Fruit fly (Drosophila melanogaster): ENCODE measurements around the gene Spt7.

The Spt7 gene

DNA sequence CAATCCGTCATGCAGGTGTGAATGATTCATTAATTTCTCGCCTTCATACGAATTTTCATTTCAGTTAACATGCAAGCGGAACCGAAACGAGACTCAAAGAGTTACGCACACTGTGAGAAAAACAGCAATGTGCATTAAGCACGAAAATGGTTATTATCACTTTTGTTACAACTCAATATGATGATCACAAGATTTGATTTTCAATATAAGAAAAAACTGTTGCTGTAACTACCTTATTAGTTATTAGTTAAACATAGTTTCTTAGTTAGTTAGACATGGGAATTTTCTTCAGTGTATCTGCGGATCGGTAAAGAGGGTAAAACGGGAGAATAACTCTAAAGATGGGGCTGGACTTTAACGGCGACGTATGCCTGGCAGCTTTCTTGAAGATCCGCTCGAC, 35.5 kb upstream of the Spt7 start:
- TF ChIP-seq Snoo (tag; optimal IDR thresholded peaks at IDR 0.05): peak; percentile 34
- TF ChIP-seq CG9948 (tag; optimal IDR thresholded peaks at IDR 0.05): peak; percentile 43
- TF ChIP-seq gl (tag; optimal IDR thresholded peaks at IDR 0.05): no peak
- TF ChIP-seq CG8159 (tag; optimal IDR thresholded peaks at IDR 0.05): peak; percentile 65
- no peak for TF ChIP-seq fd96Ca (GFP tag; IDR thresholded peaks at IDR 0.05)
- no peak for TF ChIP-seq CG12605 (GFP tag; IDR thresholded peaks at IDR 0.05)
- TF ChIP-seq CG13204 (GFP tag; optimal IDR thresholded peaks at IDR 0.05): no peak
- peak; percentile 46 for TF ChIP-seq CG34367 (tag; optimal IDR thresholded peaks at IDR 0.05)
- no peak for TF ChIP-seq Pif1B (GFP tag; optimal IDR thresholded peaks at IDR 0.05)
- no peak for TF ChIP-seq CG32121 (GFP tag; IDR thresholded peaks at IDR 0.05)
- TF ChIP-seq CG10348 (GFP tag; IDR thresholded peaks at IDR 0.05): no peak
- TF ChIP-seq D1 (tag; optimal IDR thresholded peaks at IDR 0.05): peak; percentile 4
- TF ChIP-seq EcR (GFP tag; optimal IDR thresholded peaks at IDR 0.05): no peak
- TF ChIP-seq CG4496 (GFP tag; IDR thresholded peaks at IDR 0.05): no peak
- TF ChIP-seq CG14655 (GFP tag; optimal IDR thresholded peaks at IDR 0.05): no peak
- TF ChIP-seq CG15710 (tag; optimal IDR thresholded peaks at IDR 0.05): peak; percentile 46
- TF ChIP-seq CG8301 (tag; optimal IDR thresholded peaks at IDR 0.05): peak; percentile 1
- TF ChIP-seq Pif1A (GFP tag; optimal IDR thresholded peaks at IDR 0.05): peak; percentile 15
- no peak for TF ChIP-seq Ets98B (GFP tag; IDR thresholded peaks at IDR 0.05)
- TF ChIP-seq rn (GFP tag; IDR thresholded peaks at IDR 0.05): no peak
- peak; percentile 50 for TF ChIP-seq CG17806 (tag; optimal IDR thresholded peaks at IDR 0.05)

dm6 chrX:17816437-17816836, 33.8 kb upstream of the Spt7 start:
- TF ChIP-seq CG12605 (GFP tag; IDR thresholded peaks at IDR 0.05) (no peak), CG8301 (tag; optimal IDR thresholded peaks at IDR 0.05) (peak; percentile 9), Ets98B (GFP tag; IDR thresholded peaks at IDR 0.05) (no peak), rn (GFP tag; IDR thresholded peaks at IDR 0.05) (no peak), CG15710 (tag; optimal IDR thresholded peaks at IDR 0.05) (peak; percentile 37), Pif1A (GFP tag; optimal IDR thresholded peaks at IDR 0.05) (no peak), CG4496 (GFP tag; IDR thresholded peaks at IDR 0.05) (no peak), EcR (GFP tag; optimal IDR thresholded peaks at IDR 0.05) (no peak), D1 (tag; optimal IDR thresholded peaks at IDR 0.05) (no peak), CG8159 (tag; optimal IDR thresholded peaks at IDR 0.05) (peak; percentile 53), CG10348 (GFP tag; IDR thresholded peaks at IDR 0.05) (no peak), CG14655 (GFP tag; optimal IDR thresholded peaks at IDR 0.05) (no peak), CG17806 (tag; optimal IDR thresholded peaks at IDR 0.05) (peak; percentile 26), CG13204 (GFP tag; optimal IDR thresholded peaks at IDR 0.05) (no peak), Snoo (tag; optimal IDR thresholded peaks at IDR 0.05) (peak; percentile 27), Pif1B (GFP tag; optimal IDR thresholded peaks at IDR 0.05) (no peak), CG34367 (tag; optimal IDR thresholded peaks at IDR 0.05) (peak; percentile 1), gl (tag; optimal IDR thresholded peaks at IDR 0.05) (no peak), CG9948 (tag; optimal IDR thresholded peaks at IDR 0.05) (peak; percentile 36), CG32121 (GFP tag; IDR thresholded peaks at IDR 0.05) (no peak), fd96Ca (GFP tag; IDR thresholded peaks at IDR 0.05) (no peak)

DNA sequence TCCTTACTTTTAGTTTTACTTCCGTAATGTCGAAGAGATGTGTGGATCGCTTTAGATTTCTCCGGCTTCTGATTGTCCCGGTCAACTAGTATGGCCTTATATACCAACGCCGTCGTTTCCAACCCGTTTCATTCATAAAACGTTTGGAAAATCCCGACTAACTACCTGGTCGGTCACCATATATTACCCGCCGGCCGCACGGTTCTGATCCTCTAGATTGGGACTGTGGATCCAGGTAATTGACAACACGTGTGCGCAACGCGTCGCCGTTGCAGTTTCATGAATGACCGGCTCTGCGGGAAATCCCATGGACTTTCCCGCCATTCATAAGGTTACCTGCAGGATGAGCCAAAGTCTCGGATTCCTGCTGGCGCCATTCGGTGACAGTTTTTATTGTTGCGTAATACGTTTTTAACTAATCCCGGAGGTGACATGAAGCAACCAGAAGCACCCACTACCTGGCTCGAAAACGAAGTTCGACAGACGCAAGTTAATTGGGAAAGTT, 30.6 kb upstream of the Spt7 start, which contains the start of gene CG12986:
CG12986 (minus strand) TSS at position 51 of the 505 bp plus-strand sequence.
- no peak for TF ChIP-seq CG34367 (tag; optimal IDR thresholded peaks at IDR 0.05)
- TF ChIP-seq CG15710 (tag; optimal IDR thresholded peaks at IDR 0.05): no peak
- no peak for TF ChIP-seq CG4496 (GFP tag; IDR thresholded peaks at IDR 0.05)
- TF ChIP-seq Snoo (tag; optimal IDR thresholded peaks at IDR 0.05): no peak
- no peak for TF ChIP-seq CG12605 (GFP tag; IDR thresholded peaks at IDR 0.05)
- TF ChIP-seq fd96Ca (GFP tag; IDR thresholded peaks at IDR 0.05): no peak
- no peak for TF ChIP-seq Pif1B (GFP tag; optimal IDR thresholded peaks at IDR 0.05)
- no peak for TF ChIP-seq CG17806 (tag; optimal IDR thresholded peaks at IDR 0.05)
- no peak for TF ChIP-seq EcR (GFP tag; optimal IDR thresholded peaks at IDR 0.05)
- no peak for TF ChIP-seq CG8301 (tag; optimal IDR thresholded peaks at IDR 0.05)
- no peak for TF ChIP-seq CG32121 (GFP tag; IDR thresholded peaks at IDR 0.05)
- TF ChIP-seq gl (tag; optimal IDR thresholded peaks at IDR 0.05): no peak
- no peak for TF ChIP-seq CG14655 (GFP tag; optimal IDR thresholded peaks at IDR 0.05)

DNA sequence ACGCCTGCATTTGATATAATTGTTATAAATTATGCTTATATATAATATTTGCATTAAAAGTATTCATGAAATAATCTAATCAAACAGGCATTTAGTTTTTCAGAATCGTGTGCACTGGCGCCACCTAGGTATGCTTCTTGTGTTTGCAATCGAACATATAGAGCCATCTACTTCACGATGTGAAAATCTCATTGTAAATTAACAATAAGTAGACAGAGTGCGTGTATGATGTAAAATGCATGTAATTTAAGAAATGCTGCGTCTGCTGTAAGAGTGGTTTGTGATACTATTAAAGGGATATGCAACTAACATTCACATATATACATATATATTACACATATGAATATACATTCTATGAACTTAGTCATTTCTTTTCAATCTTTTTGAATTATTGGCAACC, 30.0 kb upstream of the Spt7 start:
- TF ChIP-seq CG13204 (GFP tag; optimal IDR thresholded peaks at IDR 0.05) (no peak), Snoo (tag; optimal IDR thresholded peaks at IDR 0.05) (no peak), D1 (tag; optimal IDR thresholded peaks at IDR 0.05) (no peak), CG10348 (GFP tag; IDR thresholded peaks at IDR 0.05) (no peak), gl (tag; optimal IDR thresholded peaks at IDR 0.05) (no peak), CG32121 (GFP tag; IDR thresholded peaks at IDR 0.05) (no peak), EcR (GFP tag; optimal IDR thresholded peaks at IDR 0.05) (no peak), Pif1B (GFP tag; optimal IDR thresholded peaks at IDR 0.05) (no peak), Pif1A (GFP tag; optimal IDR thresholded peaks at IDR 0.05) (no peak), CG15710 (tag; optimal IDR thresholded peaks at IDR 0.05) (no peak), CG17806 (tag; optimal IDR thresholded peaks at IDR 0.05) (no peak), CG9948 (tag; optimal IDR thresholded peaks at IDR 0.05) (no peak), CG4496 (GFP tag; IDR thresholded peaks at IDR 0.05) (no peak), fd96Ca (GFP tag; IDR thresholded peaks at IDR 0.05) (no peak), CG8301 (tag; optimal IDR thresholded peaks at IDR 0.05) (no peak), rn (GFP tag; IDR thresholded peaks at IDR 0.05) (no peak), CG12605 (GFP tag; IDR thresholded peaks at IDR 0.05) (no peak), CG8159 (tag; optimal IDR thresholded peaks at IDR 0.05) (no peak), CG34367 (tag; optimal IDR thresholded peaks at IDR 0.05) (no peak), CG14655 (GFP tag; optimal IDR thresholded peaks at IDR 0.05) (no peak)

dm6 chrX:17821466-17821865, 28.8 kb upstream of the Spt7 start:
- TF ChIP-seq CG34367 (tag; optimal IDR thresholded peaks at IDR 0.05) (no peak), CG4496 (GFP tag; IDR thresholded peaks at IDR 0.05) (0 out of 3 replicates have a peak, but pooled peaks have one; percentile 20)
